Worm (Caenorhabditis elegans) whole organism, L4/young adult: ENCODE data around the gene B0546.3.
A peak's percentile ranks its signal among the peaks of the same experiment; 100 is the strongest.

Experiments used
- W03F9.2 ChIP-seq: fragments of 150-350 bp; optimal IDR thresholded peaks from 2 replicates; lab custom pipeline; 2014; ENCODE audit warnings: missing biosample characterization, missing genetic modification characterization
- dao-5 ChIP-seq: sonication (generic microtip); optimal IDR thresholded peaks from 2 replicates; lab custom pipeline; 2016; ENCODE audit warnings: missing genotype, missing genetic modification characterization, moderate library complexity, missing compliant biosample characterization
- him-1 ChIP-seq: sonication (generic microtip); optimal IDR thresholded peaks from 2 replicates; lab custom pipeline; 2016; ENCODE audit warnings: missing genotype, missing genetic modification reagents, missing genetic modification characterization, missing compliant biosample characterization

Gene B0546.3

ce11 chrIV:3385337-3386215 lies 2.9 kb upstream of the B0546.3 start, which contains the start of gene mai-2:
Gene mai-2 (plus strand): TSS chrIV:3385910.
- no peak for TF ChIP-seq W03F9.2 (tag; lab: Kevin White, UChicago)
- no peak for TF ChIP-seq him-1 (tag; lab: Kevin White, UChicago)
- TF ChIP-seq dao-5 (tag; lab: Kevin White, UChicago) = no peak

ce11 chrIV:3384593-3384992 lies 2.0 kb upstream of the B0546.3 start:
- peak; percentile 34 for TF ChIP-seq W03F9.2 (tag; lab: Kevin White, UChicago)
- TF ChIP-seq him-1 (tag; lab: Kevin White, UChicago) = peak; percentile 28
- no peak for TF ChIP-seq dao-5 (tag; lab: Kevin White, UChicago)

- no peak for TF ChIP-seq dao-5 (tag; lab: Kevin White, UChicago)
- TF ChIP-seq W03F9.2 (tag; lab: Kevin White, UChicago) = no peak
- no peak for TF ChIP-seq him-1 (tag; lab: Kevin White, UChicago)
Observed at ce11 chrIV:3384047-3384446, 1.4 kb upstream of the B0546.3 start, which contains the start of gene B0546.4. Gene B0546.4 (minus strand): TSS chrIV:3384147.

ce11 chrIV:3383203-3383602 lies 562 bp upstream of the B0546.3 start:
- no peak for TF ChIP-seq him-1 (tag; lab: Kevin White, UChicago)
- TF ChIP-seq W03F9.2 (tag; lab: Kevin White, UChicago) = no peak
- TF ChIP-seq dao-5 (tag; lab: Kevin White, UChicago) = no peak

ce11 chrIV:3378080-3378804 lies 4.4 kb downstream of the B0546.3 start, which contains the start of gene otub-4:
Gene otub-4 (minus strand): TSS chrIV:3378130.
- TF ChIP-seq dao-5 (tag; lab: Kevin White, UChicago) (no peak), him-1 (tag; lab: Kevin White, UChicago) (no peak), W03F9.2 (tag; lab: Kevin White, UChicago) (no peak)

- TF ChIP-seq him-1 (tag; lab: Kevin White, UChicago) = no peak
- no peak for TF ChIP-seq W03F9.2 (tag; lab: Kevin White, UChicago)
Observed at ce11 chrIV:3373370-3373769, 9.3 kb downstream of the B0546.3 start.

ce11 chrIV:3368638-3369247 lies 13.9 kb downstream of the B0546.3 start, which contains the start of gene vha-19:
Gene vha-19 (plus strand): TSS chrIV:3369197.
- TF ChIP-seq W03F9.2 (tag; lab: Kevin White, UChicago) (no peak), dao-5 (tag; lab: Kevin White, UChicago) (no peak), him-1 (tag; lab: Kevin White, UChicago) (no peak)

- TF ChIP-seq him-1 (tag; lab: Kevin White, UChicago) = no peak
Observed at ce11 chrIV:3363784-3364183, 18.9 kb downstream of the B0546.3 start.

ce11 chrIV:3363221-3363620 lies 19.4 kb downstream of the B0546.3 start, which contains the start of gene Y55H10A.2:
Gene Y55H10A.2 (plus strand): TSS chrIV:3363521.
- TF ChIP-seq dao-5 (tag; lab: Kevin White, UChicago) = no peak
- no peak for TF ChIP-seq him-1 (tag; lab: Kevin White, UChicago)
- no peak for TF ChIP-seq W03F9.2 (tag; lab: Kevin White, UChicago)

- no peak for TF ChIP-seq W03F9.2 (tag; lab: Kevin White, UChicago)
- TF ChIP-seq him-1 (tag; lab: Kevin White, UChicago) = no peak
- no peak for TF ChIP-seq dao-5 (tag; lab: Kevin White, UChicago)
Observed at ce11 chrIV:3354757-3355156, 27.9 kb downstream of the B0546.3 start, which contains the start of gene F42A6.1. Gene F42A6.1 (plus strand): TSS chrIV:3355057.

- TF ChIP-seq W03F9.2 (tag; lab: Kevin White, UChicago) = no peak
Observed at ce11 chrIV:3352019-3352418, 30.6 kb downstream of the B0546.3 start.

- no peak for TF ChIP-seq him-1 (tag; lab: Kevin White, UChicago)
- TF ChIP-seq W03F9.2 (tag; lab: Kevin White, UChicago) = no peak
- TF ChIP-seq dao-5 (tag; lab: Kevin White, UChicago) = no peak
Observed at ce11 chrIV:3349977-3350580, 32.6 kb downstream of the B0546.3 start, which contains the start of gene elks-1. Gene elks-1 (minus strand): TSS chrIV:3350027.
